Worm (Caenorhabditis elegans) whole organism, L3 larva: ENCODE results near the gene F45E10.2.

Experiments
- ama-1 ChIP-seq: fragments of 150-350 bp; optimal IDR thresholded peaks from 2 replicates; lab custom pipeline; 2018
- eor-1 ChIP-seq, 2 experiments: fragments of 150-350 bp; optimal IDR thresholded peaks; 2 replicates each; lab custom pipeline; 2014 to 2018; ENCODE audit warnings: missing biosample characterization in 2 of 2, missing genetic modification characterization in 2 of 2
- fkh-10 ChIP-seq: sonication (generic microtip); optimal IDR thresholded peaks from 2 replicates; lab custom pipeline; 2017; ENCODE audit warnings: missing biosample characterization, missing genetic modification reagents, missing genetic modification characterization
- hmg-11 ChIP-seq: sonication (generic microtip); optimal IDR thresholded peaks from 2 replicates; lab custom pipeline; 2016; ENCODE audit warnings: missing genetic modification characterization, missing compliant biosample characterization
- nhr-237 ChIP-seq: fragments of 150-350 bp; optimal IDR thresholded peaks from 2 replicates; lab custom pipeline; 2014; ENCODE audit warnings: missing biosample characterization, missing genetic modification characterization

- TF ChIP-seq hmg-11 (tag; lab: Kevin White, UChicago) (no peak), ama-1 (lab: Kevin White, UChicago) (no peak), nhr-237 (tag; lab: Kevin White, UChicago) (no peak), fkh-10 (no peak), eor-1 (tag; optimal IDR thresholded peaks at IDR 0.05; lab: Kevin White, UChicago) (no peak)
Measured at ce11 chrII:11016435-11016834, 38.7 kb downstream of the F45E10.2 start.
